Worm (Caenorhabditis elegans) whole organism, young adult: Measurements from ENCODE around the gene C16C8.9.

Experiments used
- C17E4.6 ChIP-seq: fragments of 200-800 bp; sonication (Bioruptor generic); IDR thresholded peaks from 2 replicates; pipeline ENCODE4 v1.3.6; 2022; ENCODE audit warnings: missing genetic modification reagents, missing genetic modification characterization, missing compliant biosample characterization
- F55B11.4 ChIP-seq: sonication (generic microtip); optimal IDR thresholded peaks from 2 replicates; lab custom pipeline; 2016; ENCODE audit warnings: missing compliant biosample characterization, missing genetic modification characterization, borderline replicate concordance; ENCODE audit not compliant: insufficient read depth
- F57A8.1 ChIP-seq: fragments of 200-800 bp; sonication (Bioruptor generic); optimal IDR thresholded peaks from 2 replicates; lab custom pipeline; 2018; ENCODE audit warnings: mild to moderate bottlenecking, missing genetic modification characterization, moderate library complexity, missing compliant biosample characterization
- Y53F4B.3 ChIP-seq: fragments of 200-800 bp; sonication (Bioruptor generic); IDR thresholded peaks from 2 replicates; pipeline ENCODE4 v1.3.6; 2022; ENCODE audit warnings: missing genetic modification reagents, missing genetic modification characterization, missing compliant biosample characterization
- Y56A3A.18 ChIP-seq: fragments of 200-800 bp; sonication (Bioruptor generic); IDR thresholded peaks from 2 replicates; pipeline ENCODE4 v1.3.6; 2022; ENCODE audit warnings: missing genetic modification reagents, missing genetic modification characterization, missing compliant biosample characterization
- Y67H2A.10 ChIP-seq: fragments of 200-800 bp; sonication (Bioruptor generic); conservative IDR thresholded peaks from 2 replicates; pipeline ENCODE4 v1.3.6; 2022; ENCODE audit warnings: missing genetic modification reagents, missing genetic modification characterization, missing compliant biosample characterization
- attf-3 ChIP-seq: fragments of 200-800 bp; sonication (Bioruptor generic); conservative IDR thresholded peaks from 2 replicates; pipeline ENCODE4 v1.3.6; 2022; ENCODE audit warnings: missing genetic modification reagents, missing genetic modification characterization, missing compliant biosample characterization
- attf-5 ChIP-seq: fragments of 200-800 bp; sonication (Bioruptor generic); optimal IDR thresholded peaks from 2 replicates; lab custom pipeline; 2018; ENCODE audit warnings: mild to moderate bottlenecking, missing genetic modification characterization, missing compliant biosample characterization
- attf-6 ChIP-seq: fragments of 200-800 bp; sonication (Bioruptor generic); IDR thresholded peaks from 2 replicates; pipeline ENCODE4 v1.3.6; 2022; ENCODE audit warnings: missing genetic modification reagents, missing genetic modification characterization, missing compliant biosample characterization
- cebp-2 ChIP-seq: fragments of 200-800 bp; sonication (Bioruptor generic); IDR thresholded peaks from 2 replicates; pipeline ENCODE4 v1.3.6; 2022; ENCODE audit warnings: missing genetic modification characterization, missing compliant biosample characterization
- snpc-3.4 ChIP-seq: sonication (generic microtip); optimal IDR thresholded peaks from 2 replicates; lab custom pipeline; 2017; ENCODE audit warnings: missing genetic modification characterization, mild to moderate bottlenecking, missing compliant biosample characterization, antibody characterized with exemption, moderate library complexity, missing genotype, missing genetic modification reagents
- snpc-4 ChIP-seq, 5 experiments: fragments of 150-350 bp in 1 of 5; sonication (generic microtip) in 4 of 5; optimal IDR thresholded peaks; 2 replicates each; lab custom pipeline; 2014 to 2018; ENCODE audit warnings: missing genetic modification characterization in 5 of 5, missing biosample characterization in 3 of 5, antibody characterized with exemption in 2 of 5, mild to moderate bottlenecking in 2 of 5, missing compliant biosample characterization in 2 of 5, missing genotype in 2 of 5, moderate library complexity in 2 of 5, missing genetic modification reagents in 1 of 5
- ztf-28 ChIP-seq: fragments of 200-800 bp; sonication (Bioruptor generic); IDR thresholded peaks from 2 replicates; pipeline ENCODE4 v1.3.6; 2022; ENCODE audit warnings: missing genetic modification reagents, missing genetic modification characterization, missing compliant biosample characterization

DNA sequence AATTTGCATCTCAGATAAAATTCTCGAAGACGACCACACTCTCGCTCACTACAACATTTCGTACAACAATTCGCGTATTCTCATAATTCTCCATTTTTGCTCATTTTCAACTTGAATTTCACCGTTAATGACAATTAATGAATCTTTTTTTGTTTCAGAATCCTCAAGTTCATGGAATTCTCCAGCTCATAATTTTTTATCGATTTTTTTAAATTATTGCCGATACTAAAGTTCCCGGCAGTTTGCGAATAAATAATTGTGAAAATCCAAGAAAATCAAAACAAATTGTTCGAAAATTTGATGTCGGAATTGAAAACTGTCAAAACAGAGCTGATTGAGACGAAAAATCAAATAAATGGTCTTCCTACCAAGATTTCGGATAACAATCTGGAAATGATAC, 15.1 kb downstream of the C16C8.9 start, which contains the start of gene C16C8.21:
- TF ChIP-seq snpc-4 (GFP tag; optimal IDR thresholded peaks at IDR 0.05; lab: Kevin White, UChicago) (no peak), snpc-4 (tag; optimal IDR thresholded peaks at IDR 0.05; lab: Kevin White, UChicago) (no peak), C17E4.6 (GFP tag; lab: Robert Waterston, UW) (no peak), F55B11.4 (tag; lab: Kevin White, UChicago) (no peak), attf-5 (no peak), attf-6 (GFP tag; lab: Robert Waterston, UW) (no peak), Y56A3A.18 (no peak), Y53F4B.3 (GFP tag; lab: Robert Waterston, UW) (no peak), ztf-28 (no peak), Y67H2A.10 (GFP tag; lab: Robert Waterston, UW) (no peak), snpc-3.4 (tag; lab: Kevin White, UChicago) (no peak), F57A8.1 (GFP tag; lab: Kevin White, UChicago) (no peak), attf-3 (no peak), cebp-2 (no peak)
